Worm (Caenorhabditis elegans) whole organism, L4 larva: ENCODE data around the gene ZK370.6.

ENCODE experiments used
- D1046.2 ChIP-seq: fragments of 200-800 bp; sonication (Bioruptor generic); IDR thresholded peaks from 2 replicates; pipeline ENCODE4 v1.3.6; 2022; ENCODE audit warnings: missing genetic modification characterization, missing compliant biosample characterization
- F49E8.2 ChIP-seq: sonication (generic microtip); optimal IDR thresholded peaks from 2 replicates; lab custom pipeline; 2016; ENCODE audit warnings: missing compliant biosample characterization, mild to moderate bottlenecking, missing genetic modification characterization, borderline replicate concordance
- R02D3.7 ChIP-seq: fragments of 150-350 bp; sonication (generic microtip); optimal IDR thresholded peaks from 3 replicates; lab custom pipeline; 2014; ENCODE audit warnings: missing biosample characterization, missing genetic modification characterization
- T20F7.1 ChIP-seq: fragments of 200-800 bp; sonication (Bioruptor generic); optimal IDR thresholded peaks from 2 replicates; lab custom pipeline; 2018; ENCODE audit warnings: mild to moderate bottlenecking, missing genetic modification characterization, missing compliant biosample characterization
- Y105C5A.15 ChIP-seq: fragments of 200-800 bp; sonication (Bioruptor generic); IDR thresholded peaks from 2 replicates; pipeline ENCODE4 v1.3.6; 2022; ENCODE audit warnings: missing genetic modification characterization, missing compliant biosample characterization
- Y5F2A.4 ChIP-seq: fragments of 200-800 bp; sonication (Bioruptor generic); optimal IDR thresholded peaks from 2 replicates; lab custom pipeline; 2018; ENCODE audit warnings: mild to moderate bottlenecking, missing genetic modification characterization, missing compliant biosample characterization
- Y75B8A.6 ChIP-seq: fragments of 200-800 bp; sonication (Bioruptor generic); IDR thresholded peaks from 2 replicates; pipeline ENCODE4 v1.3.6; 2022; ENCODE audit warnings: missing genetic modification reagents, missing genetic modification characterization, missing compliant biosample characterization
- aha-1 ChIP-seq: fragments of 150-350 bp; peaks from one replicate; lab custom pipeline; 2014; ENCODE audit warnings: missing biosample characterization, missing genetic modification characterization
- aly-2 ChIP-seq: sonication (generic microtip); optimal IDR thresholded peaks from 2 replicates; lab custom pipeline; 2018; ENCODE audit warnings: missing biosample characterization, missing genetic modification characterization
- arid-1 ChIP-seq: fragments of 200-800 bp; sonication (Bioruptor generic); conservative IDR thresholded peaks from 2 replicates; pipeline ENCODE4 v1.3.6; 2022; ENCODE audit warnings: missing genetic modification reagents, missing genetic modification characterization, missing compliant biosample characterization
- ceh-28 ChIP-seq: fragments of 150-350 bp; optimal IDR thresholded peaks from 2 replicates; lab custom pipeline; 2014; ENCODE audit warnings: missing biosample characterization, missing genetic modification reagents, missing genetic modification characterization
- ceh-32 ChIP-seq: sonication (generic microtip); optimal IDR thresholded peaks from 2 replicates; lab custom pipeline; 2016; ENCODE audit warnings: mild to moderate bottlenecking, missing genetic modification characterization, missing compliant biosample characterization; ENCODE audit not compliant: poor library complexity
- ceh-44 ChIP-seq: fragments of 200-800 bp; sonication (Bioruptor generic); IDR thresholded peaks from 2 replicates; pipeline ENCODE4 v1.3.6; 2022; ENCODE audit warnings: missing genetic modification reagents, missing genetic modification characterization, missing compliant biosample characterization
- cey-2 ChIP-seq: sonication (generic microtip); optimal IDR thresholded peaks from 3 replicates; lab custom pipeline; 2017; ENCODE audit warnings: missing genetic modification characterization, mild to moderate bottlenecking, missing compliant biosample characterization, antibody characterized with exemption, borderline replicate concordance; ENCODE audit not compliant: insufficient read depth
- ctbp-1 ChIP-seq: fragments of 200-800 bp; sonication (Bioruptor generic); IDR thresholded peaks from 2 replicates; pipeline ENCODE4 v1.3.6; 2022; ENCODE audit warnings: missing genetic modification reagents, missing genetic modification characterization, missing compliant biosample characterization
- daf-12 ChIP-seq: fragments of 150-350 bp; optimal IDR thresholded peaks from 2 replicates; lab custom pipeline; 2014; ENCODE audit warnings: missing biosample characterization, missing genetic modification reagents, missing genetic modification characterization
- daf-16 ChIP-seq, 3 experiments: sonication (generic microtip); optimal IDR thresholded peaks; 2 replicates each; lab custom pipeline; 2016 to 2017; ENCODE audit warnings: missing genetic modification characterization in 3 of 3, missing genetic modification reagents in 3 of 3, mild to moderate bottlenecking in 2 of 3, missing compliant biosample characterization in 2 of 3, missing biosample characterization in 1 of 3, moderate library complexity in 1 of 3
- daf-19 ChIP-seq: fragments of 200-800 bp; sonication (Bioruptor generic); conservative IDR thresholded peaks from 2 replicates; pipeline ENCODE4 v1.3.6; 2022; ENCODE audit warnings: missing genetic modification characterization, missing compliant biosample characterization
- dmd-6 ChIP-seq: fragments of 200-800 bp; sonication (Bioruptor generic); IDR thresholded peaks from 2 replicates; pipeline ENCODE4 v1.3.6; 2022; ENCODE audit warnings: missing genetic modification reagents, missing genetic modification characterization, missing compliant biosample characterization
- fos-1 ChIP-seq: fragments of 150-350 bp; optimal IDR thresholded peaks from 2 replicates; lab custom pipeline; 2014; ENCODE audit warnings: missing biosample characterization, missing genetic modification characterization
- gei-8 ChIP-seq: fragments of 200-800 bp; sonication (Bioruptor generic); optimal IDR thresholded peaks from 2 replicates; lab custom pipeline; 2018; ENCODE audit warnings: mild to moderate bottlenecking, missing genetic modification characterization, missing compliant biosample characterization
- hif-1 ChIP-seq, 2 experiments: sonication (generic microtip); optimal IDR thresholded peaks; 2 replicates each; lab custom pipeline; 2016 to 2017; ENCODE audit warnings: missing compliant biosample characterization in 2 of 2, missing genetic modification characterization in 2 of 2, missing genetic modification reagents in 2 of 2, missing genotype in 2 of 2, mild to moderate bottlenecking in 1 of 2
- hlh-11 ChIP-seq: fragments of 200-800 bp; sonication (Bioruptor generic); optimal IDR thresholded peaks from 2 replicates; lab custom pipeline; 2018; ENCODE audit warnings: mild to moderate bottlenecking, missing genetic modification characterization, missing compliant biosample characterization
- hlh-30 ChIP-seq: sonication (generic microtip); optimal IDR thresholded peaks from 2 replicates; lab custom pipeline; 2017; ENCODE audit warnings: antibody characterized with exemption, mild to moderate bottlenecking, missing genetic modification characterization, missing compliant biosample characterization; ENCODE audit not compliant: insufficient read depth
- lim-7 ChIP-seq: fragments of 200-800 bp; sonication (Bioruptor generic); IDR thresholded peaks from 2 replicates; pipeline ENCODE4 v1.3.6; 2022; ENCODE audit warnings: missing genetic modification characterization, missing compliant biosample characterization
- lin-29 ChIP-seq: fragments of 200-800 bp; sonication (Bioruptor generic); IDR thresholded peaks from 2 replicates; pipeline ENCODE4 v1.3.6; 2022; ENCODE audit warnings: missing genetic modification reagents, missing genetic modification characterization, missing compliant biosample characterization
- lin-38 ChIP-seq: fragments of 200-800 bp; sonication (Bioruptor generic); IDR thresholded peaks from 2 replicates; pipeline ENCODE4 v1.3.6; 2022; ENCODE audit warnings: missing genetic modification reagents, missing genetic modification characterization, missing compliant biosample characterization
- lin-39 ChIP-seq: fragments of 150-350 bp; optimal IDR thresholded peaks from 2 replicates; lab custom pipeline; 2014; ENCODE audit warnings: missing biosample characterization, missing genetic modification reagents, missing genetic modification characterization
- lsy-2 ChIP-seq, 2 experiments: fragments of 150-350 bp in 1 of 2; sonication (generic microtip) in 1 of 2; optimal IDR thresholded peaks; 2 replicates each; lab custom pipeline; 2014 to 2017; ENCODE audit warnings: missing biosample characterization in 2 of 2, missing genetic modification characterization in 2 of 2
- madf-5 ChIP-seq, 2 experiments: fragments of 200-800 bp; sonication (Bioruptor generic); IDR thresholded peaks; 2 replicates each; pipeline ENCODE4 v1.3.6; 2022; ENCODE audit warnings: missing compliant biosample characterization in 2 of 2, missing genetic modification characterization in 2 of 2
- madf-9 ChIP-seq: fragments of 200-800 bp; sonication (Bioruptor generic); conservative IDR thresholded peaks from 2 replicates; pipeline ENCODE4 v1.3.6; 2022; ENCODE audit warnings: missing genetic modification reagents, missing genetic modification characterization, missing compliant biosample characterization
- mxl-3 ChIP-seq: fragments of 200-800 bp; sonication (Bioruptor generic); optimal IDR thresholded peaks from 2 replicates; lab custom pipeline; 2018; ENCODE audit warnings: mild to moderate bottlenecking, missing genetic modification characterization, missing compliant biosample characterization
- nhr-10 ChIP-seq: fragments of 150-350 bp; optimal IDR thresholded peaks from 2 replicates; lab custom pipeline; 2014; ENCODE audit warnings: missing biosample characterization, missing genetic modification characterization
- nhr-11 ChIP-seq: fragments of 150-350 bp; optimal IDR thresholded peaks from 2 replicates; lab custom pipeline; 2014; ENCODE audit warnings: missing biosample characterization, missing genetic modification characterization
- nhr-237 ChIP-seq: sonication (generic microtip); optimal IDR thresholded peaks from 2 replicates; lab custom pipeline; 2017; ENCODE audit warnings: missing biosample characterization, missing genetic modification characterization
- nhr-25 ChIP-seq: sonication (generic microtip); optimal IDR thresholded peaks from 2 replicates; lab custom pipeline; 2017; ENCODE audit warnings: missing genetic modification characterization, mild to moderate bottlenecking, missing compliant biosample characterization, antibody characterized with exemption, moderate library complexity, borderline replicate concordance; ENCODE audit not compliant: insufficient read depth
- nhr-28 ChIP-seq: fragments of 150-350 bp; optimal IDR thresholded peaks from 2 replicates; lab custom pipeline; 2014; ENCODE audit warnings: missing biosample characterization, missing genetic modification characterization
- nhr-48 ChIP-seq: sonication (generic microtip); optimal IDR thresholded peaks from 2 replicates; lab custom pipeline; 2016; ENCODE audit warnings: mild to moderate bottlenecking, missing genetic modification characterization, missing compliant biosample characterization
- nhr-76 ChIP-seq: fragments of 150-350 bp; optimal IDR thresholded peaks from 2 replicates; lab custom pipeline; 2014; ENCODE audit warnings: missing biosample characterization, missing genetic modification characterization
- nhr-77 ChIP-seq: fragments of 150-350 bp; optimal IDR thresholded peaks from 2 replicates; lab custom pipeline; 2014; ENCODE audit warnings: missing biosample characterization, missing genetic modification characterization
- php-3 ChIP-seq: fragments of 200-800 bp; sonication (Bioruptor generic); IDR thresholded peaks from 2 replicates; pipeline ENCODE4 v1.3.6; 2022; ENCODE audit warnings: missing genetic modification reagents, missing genetic modification characterization, missing compliant biosample characterization
- pqm-1 ChIP-seq: sonication (generic microtip); optimal IDR thresholded peaks from 2 replicates; lab custom pipeline; 2017; ENCODE audit warnings: missing biosample characterization, missing genetic modification characterization
- rbr-2 ChIP-seq: sonication (generic microtip); optimal IDR thresholded peaks from 2 replicates; lab custom pipeline; 2016; ENCODE audit warnings: missing genotype, missing genetic modification characterization, missing compliant biosample characterization
- sdz-12 ChIP-seq: fragments of 200-800 bp; sonication (Bioruptor generic); optimal IDR thresholded peaks from 2 replicates; lab custom pipeline; 2018; ENCODE audit warnings: mild to moderate bottlenecking, missing genetic modification characterization, missing compliant biosample characterization
- set-16 ChIP-seq: fragments of 200-800 bp; sonication (Bioruptor generic); IDR thresholded peaks from 2 replicates; pipeline ENCODE4 v1.3.6; 2022; ENCODE audit warnings: missing genetic modification reagents, missing genetic modification characterization, missing compliant biosample characterization
- zip-11 ChIP-seq: fragments of 200-800 bp; sonication (Bioruptor generic); IDR thresholded peaks from 2 replicates; pipeline ENCODE4 v1.3.6; 2022; ENCODE audit warnings: missing genetic modification characterization, missing compliant biosample characterization
- zip-2 ChIP-seq: fragments of 150-350 bp; optimal IDR thresholded peaks from 2 replicates; lab custom pipeline; 2014; ENCODE audit warnings: missing biosample characterization, missing genetic modification characterization
- ztf-11 ChIP-seq: fragments of 150-350 bp; optimal IDR thresholded peaks from 2 replicates; lab custom pipeline; 2014; ENCODE audit warnings: missing biosample characterization, missing genetic modification characterization
- ztf-7 ChIP-seq: fragments of 150-350 bp; optimal IDR thresholded peaks from 2 replicates; lab custom pipeline; 2014; ENCODE audit warnings: missing biosample characterization, missing genetic modification characterization

ZK370.6 gene

DNA sequence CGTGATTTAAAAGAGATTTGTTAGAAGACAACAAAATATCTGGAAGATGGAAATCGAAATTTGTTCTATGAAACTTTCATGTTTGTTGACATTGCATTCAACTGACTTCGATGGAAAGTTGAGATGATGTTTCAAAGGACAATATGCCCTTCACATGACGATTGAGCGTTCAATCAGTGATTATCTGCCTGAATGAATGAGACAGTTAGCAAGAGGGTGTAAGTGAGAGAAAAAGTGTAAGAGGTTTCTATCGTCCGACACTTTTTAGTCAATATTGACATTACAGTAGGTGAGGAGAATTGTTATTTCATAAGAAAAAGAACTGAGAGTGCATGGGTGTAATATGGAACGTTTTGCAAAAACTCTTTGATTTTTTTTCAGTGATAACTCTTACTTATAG, 10.4 kb downstream of the ZK370.6 start (continued):
- TF ChIP-seq aly-2 (tag; lab: Kevin White, UChicago), result no peak
- TF ChIP-seq zip-11 (GFP tag; lab: Robert Waterston, UW), result no peak
- TF ChIP-seq daf-16 (GFP tag; optimal IDR thresholded peaks at IDR 0.05; lab: Kevin White, UChicago), result no peak
- peak; percentile 69 for TF ChIP-seq daf-16 (tag; optimal IDR thresholded peaks at IDR 0.05; lab: Kevin White, UChicago)
- TF ChIP-seq Y5F2A.4, result no peak

- TF ChIP-seq ztf-7 (tag; lab: Kevin White, UChicago) (no peak), nhr-28 (tag; lab: Kevin White, UChicago) (peak; percentile 64), set-16 (GFP tag; lab: Robert Waterston, UW) (no peak), lin-38 (GFP tag; lab: Robert Waterston, UW) (no peak), daf-12 (no peak), madf-5 (GFP tag; IDR thresholded peaks at IDR 0.05; lab: Robert Waterston, UW) (no peak), nhr-77 (tag; lab: Kevin White, UChicago) (no peak), D1046.2 (no peak), Y105C5A.15 (no peak), rbr-2 (tag; lab: Kevin White, UChicago) (no peak), zip-2 (no peak), php-3 (GFP tag; lab: Robert Waterston, UW) (no peak), mxl-3 (peak; percentile 91), nhr-11 (tag; lab: Kevin White, UChicago) (peak; percentile 6), T20F7.1 (GFP tag; lab: Kevin White, UChicago) (no peak), lin-29 (GFP tag; lab: Robert Waterston, UW) (no peak), nhr-25 (tag; lab: Kevin White, UChicago) (no peak), ceh-44 (no peak), zip-11 (GFP tag; lab: Robert Waterston, UW) (no peak), nhr-237 (no peak), ceh-32 (tag; lab: Kevin White, UChicago) (no peak), hif-1 (tag; optimal IDR thresholded peaks at IDR 0.05; lab: Kevin White, UChicago) (no peak), nhr-10 (tag; lab: Kevin White, UChicago) (no peak), arid-1 (GFP tag; lab: Robert Waterston, UW) (no peak), madf-9 (GFP tag; lab: Robert Waterston, UW) (0 out of 2 replicates have a peak, but pooled peaks have one; percentile 2), sdz-12 (GFP tag; lab: Kevin White, UChicago) (no peak), ctbp-1 (GFP tag; lab: Robert Waterston, UW) (peak; percentile 35; the same call in 1 of the 2 replicates), pqm-1 (tag; lab: Kevin White, UChicago) (no peak), lin-39 (tag; lab: Kevin White, UChicago) (no peak), ceh-28 (no peak), lsy-2 (tag; optimal IDR thresholded peaks at IDR 0.05; lab: Kevin White, UChicago) (peak in 1 of 2 experiments; percentile 23), lim-7 (GFP tag; lab: Robert Waterston, UW) (no peak), F49E8.2 (tag; lab: Kevin White, UChicago) (no peak), daf-19 (no peak), dmd-6 (GFP tag; lab: Robert Waterston, UW) (no peak), cey-2 (tag; lab: Kevin White, UChicago) (peak; percentile 37), nhr-48 (peak; percentile 19), Y75B8A.6 (GFP tag; lab: Robert Waterston, UW) (no peak), fos-1 (tag; lab: Kevin White, UChicago) (no peak), hlh-11 (tag; lab: Kevin White, UChicago) (peak; percentile 62), gei-8 (GFP tag; lab: Kevin White, UChicago) (no peak), aha-1 (tag; lab: Kevin White, UChicago) (no peak), ztf-11 (no peak), hlh-30 (peak; percentile 82), nhr-76 (tag; lab: Kevin White, UChicago) (no peak), R02D3.7 (tag; lab: Kevin White, UChicago) (no peak)
Measured at ce11 chrIII:8731973-8732372, 11.7 kb downstream of the ZK370.6 start.
